Worm (Caenorhabditis elegans) whole organism, L1 larva: ENCODE data around the gene amt-4.
A peak's percentile ranks its signal among the peaks of the same experiment; 100 is the strongest.

Source experiments
- C04F5.9 ChIP-seq: sonication (generic microtip); optimal IDR thresholded peaks from 2 replicates; lab custom pipeline; 2016; ENCODE audit warnings: missing genetic modification characterization, missing compliant biosample characterization
- Y116A8C.19 ChIP-seq: sonication (generic microtip); optimal IDR thresholded peaks from 2 replicates; lab custom pipeline; 2016; ENCODE audit warnings: missing compliant biosample characterization, missing genetic modification characterization, borderline replicate concordance
- ama-1 ChIP-seq: fragments of 150-350 bp; optimal IDR thresholded peaks from 2 replicates; lab custom pipeline; 2014
- blmp-1 ChIP-seq: fragments of 150-350 bp; optimal IDR thresholded peaks from 2 replicates; lab custom pipeline; 2014; ENCODE audit warnings: missing biosample characterization, missing genetic modification characterization
- ceh-63 ChIP-seq: fragments of 200-800 bp; sonication (Bioruptor generic); optimal IDR thresholded peaks from 2 replicates; lab custom pipeline; 2018; ENCODE audit warnings: mild to moderate bottlenecking, missing genetic modification characterization, missing compliant biosample characterization
- ceh-88 ChIP-seq: fragments of 200-800 bp; sonication (Bioruptor generic); IDR thresholded peaks from 2 replicates; pipeline ENCODE4 v1.3.6; 2022; ENCODE audit warnings: missing genetic modification characterization, missing compliant biosample characterization
- ceh-90 ChIP-seq: sonication (generic microtip); optimal IDR thresholded peaks from 2 replicates; lab custom pipeline; 2016; ENCODE audit warnings: missing genetic modification characterization, missing compliant biosample characterization
- ces-1 ChIP-seq: fragments of 150-350 bp; optimal IDR thresholded peaks from 2 replicates; lab custom pipeline; 2014; ENCODE audit warnings: missing biosample characterization, missing genetic modification reagents, missing genetic modification characterization
- dpl-1 ChIP-seq, 3 experiments: fragments of 150-350 bp in 2 of 3; sonication (generic microtip) in 1 of 3; optimal IDR thresholded peaks; 2 replicates each; lab custom pipeline; 2014 to 2017; ENCODE audit warnings: missing biosample characterization in 3 of 3, missing genetic modification characterization in 3 of 3, missing genetic modification reagents in 3 of 3
- dsc-1 ChIP-seq: sonication (generic microtip); optimal IDR thresholded peaks from 2 replicates; lab custom pipeline; 2016; ENCODE audit warnings: mild to moderate bottlenecking, missing genetic modification characterization, missing compliant biosample characterization
- efl-1 ChIP-seq, 4 experiments: fragments of 150-350 bp; optimal IDR thresholded peaks in 3 of 4; peaks in 1 of 4; 1 replicate in 1 of 4; 2 replicates in 3 of 4; lab custom pipeline; 2014; ENCODE audit warnings: missing biosample characterization in 2 of 4, missing genetic modification characterization in 2 of 4, missing genetic modification reagents in 2 of 4
- efl-3 ChIP-seq: fragments of 200-800 bp; sonication (Bioruptor generic); optimal IDR thresholded peaks from 2 replicates; lab custom pipeline; 2018; ENCODE audit warnings: mild to moderate bottlenecking, missing genetic modification characterization, missing compliant biosample characterization
- elt-2 ChIP-seq: sonication (generic microtip); optimal IDR thresholded peaks from 2 replicates; lab custom pipeline; 2016; ENCODE audit warnings: missing genetic modification characterization, mild to moderate bottlenecking, inconsistent platforms, missing compliant biosample characterization, missing genetic modification reagents
- fos-1 ChIP-seq: fragments of 150-350 bp; optimal IDR thresholded peaks from 2 replicates; lab custom pipeline; 2014; ENCODE audit warnings: missing biosample characterization, missing genetic modification characterization
- hlh-17 ChIP-seq: fragments of 200-800 bp; sonication (Bioruptor generic); optimal IDR thresholded peaks from 2 replicates; lab custom pipeline; 2018; ENCODE audit warnings: missing genetic modification characterization, mild to moderate bottlenecking, missing compliant biosample characterization, moderate library complexity, borderline replicate concordance
- irx-1 ChIP-seq: sonication (generic microtip); optimal IDR thresholded peaks from 2 replicates; lab custom pipeline; 2016; ENCODE audit warnings: missing genetic modification characterization, missing compliant biosample characterization
- isw-1 ChIP-seq: fragments of 200-800 bp; sonication (Bioruptor generic); IDR thresholded peaks from 2 replicates; pipeline ENCODE4 v1.3.6; 2022; ENCODE audit warnings: missing genetic modification characterization, missing compliant biosample characterization
- lin-14 ChIP-seq: fragments of 200-800 bp; sonication (Bioruptor generic); optimal IDR thresholded peaks from 2 replicates; lab custom pipeline; 2018; ENCODE audit warnings: mild to moderate bottlenecking, missing genetic modification characterization, moderate library complexity, missing compliant biosample characterization
- lin-39 ChIP-seq: fragments of 150-350 bp; optimal IDR thresholded peaks from 2 replicates; lab custom pipeline; 2014; ENCODE audit warnings: missing biosample characterization, missing genetic modification reagents, missing genetic modification characterization
- lir-3 ChIP-seq: sonication (generic microtip); optimal IDR thresholded peaks from 2 replicates; lab custom pipeline; 2016; ENCODE audit warnings: mild to moderate bottlenecking, missing genetic modification characterization, moderate library complexity, missing compliant biosample characterization; ENCODE audit not compliant: poor library complexity
- lsy-2 ChIP-seq, 2 experiments: fragments of 150-350 bp; optimal IDR thresholded peaks; 2 replicates each; lab custom pipeline; 2014; ENCODE audit warnings: missing biosample characterization in 2 of 2, missing genetic modification characterization in 2 of 2
- mef-2 ChIP-seq: fragments of 150-350 bp; optimal IDR thresholded peaks from 2 replicates; lab custom pipeline; 2014; ENCODE audit warnings: missing biosample characterization, missing genetic modification characterization
- nhr-11 ChIP-seq: fragments of 150-350 bp; optimal IDR thresholded peaks from 2 replicates; lab custom pipeline; 2014; ENCODE audit warnings: missing biosample characterization, missing genetic modification characterization
- nhr-19 ChIP-seq: fragments of 200-800 bp; sonication (Bioruptor generic); conservative IDR thresholded peaks from 2 replicates; pipeline ENCODE4 v1.3.6; 2022; ENCODE audit warnings: missing genetic modification characterization, missing compliant biosample characterization
- nhr-237 ChIP-seq: fragments of 150-350 bp; optimal IDR thresholded peaks from 2 replicates; lab custom pipeline; 2014; ENCODE audit warnings: missing biosample characterization, missing genetic modification characterization
- nhr-85 ChIP-seq: sonication (generic microtip); peaks from one replicate; lab custom pipeline; 2016; ENCODE audit warnings: missing genetic modification characterization, inconsistent platforms, missing compliant biosample characterization
- nhr-90 ChIP-seq: sonication (generic microtip); optimal IDR thresholded peaks from 2 replicates; lab custom pipeline; 2016; ENCODE audit warnings: mild to moderate bottlenecking, missing genetic modification characterization, missing compliant biosample characterization; ENCODE audit not compliant: poor library complexity
- pqm-1 ChIP-seq: sonication (generic microtip); optimal IDR thresholded peaks from 3 replicates; lab custom pipeline; 2017; ENCODE audit warnings: missing biosample characterization, missing genetic modification characterization
- rnt-1 ChIP-seq: sonication (generic microtip); optimal IDR thresholded peaks from 2 replicates; lab custom pipeline; 2016; ENCODE audit warnings: mild to moderate bottlenecking, missing genetic modification characterization, moderate library complexity, missing compliant biosample characterization
- snpc-4 ChIP-seq: fragments of 150-350 bp; optimal IDR thresholded peaks from 2 replicates; lab custom pipeline; 2014; ENCODE audit warnings: missing biosample characterization, missing genetic modification characterization
- sup-37 ChIP-seq: fragments of 200-800 bp; sonication (Bioruptor generic); optimal IDR thresholded peaks from 2 replicates; lab custom pipeline; 2018; ENCODE audit warnings: mild to moderate bottlenecking, missing genetic modification characterization, missing compliant biosample characterization
- swsn-7 ChIP-seq: sonication (generic microtip); optimal IDR thresholded peaks from 2 replicates; lab custom pipeline; 2016; ENCODE audit warnings: missing genetic modification characterization, missing compliant biosample characterization
- tbx-2 ChIP-seq: sonication (generic microtip); optimal IDR thresholded peaks from 2 replicates; lab custom pipeline; 2016; ENCODE audit warnings: missing genetic modification characterization, missing compliant biosample characterization
- tlp-1 ChIP-seq: fragments of 150-350 bp; optimal IDR thresholded peaks from 2 replicates; lab custom pipeline; 2014; ENCODE audit warnings: missing biosample characterization, missing genetic modification characterization
- unc-130 ChIP-seq: fragments of 150-350 bp; optimal IDR thresholded peaks from 2 replicates; lab custom pipeline; 2017; ENCODE audit warnings: missing biosample characterization, missing genetic modification characterization, inconsistent platforms
- unc-62 ChIP-seq: fragments of 150-350 bp; optimal IDR thresholded peaks from 2 replicates; lab custom pipeline; 2014; ENCODE audit warnings: missing biosample characterization, missing genetic modification reagents, missing genetic modification characterization
- unc-86 ChIP-seq: sonication (generic microtip); optimal IDR thresholded peaks from 2 replicates; lab custom pipeline; 2016; ENCODE audit warnings: missing genetic modification characterization, missing compliant biosample characterization
- vab-15 ChIP-seq: sonication (generic microtip); optimal IDR thresholded peaks from 2 replicates; lab custom pipeline; 2017; ENCODE audit warnings: missing genotype, mild to moderate bottlenecking, missing genetic modification characterization, missing compliant biosample characterization
- xbp-1 ChIP-seq: sonication (generic microtip); optimal IDR thresholded peaks from 2 replicates; lab custom pipeline; 2016; ENCODE audit warnings: missing genetic modification characterization, missing compliant biosample characterization
- zip-4 ChIP-seq: fragments of 200-800 bp; sonication (Bioruptor generic); optimal IDR thresholded peaks from 2 replicates; lab custom pipeline; 2018; ENCODE audit warnings: mild to moderate bottlenecking, missing genetic modification characterization, moderate library complexity, missing compliant biosample characterization
- ztf-4 ChIP-seq: fragments of 150-350 bp; optimal IDR thresholded peaks from 2 replicates; lab custom pipeline; 2014; ENCODE audit warnings: missing biosample characterization, missing genetic modification characterization

The amt-4 gene

DNA sequence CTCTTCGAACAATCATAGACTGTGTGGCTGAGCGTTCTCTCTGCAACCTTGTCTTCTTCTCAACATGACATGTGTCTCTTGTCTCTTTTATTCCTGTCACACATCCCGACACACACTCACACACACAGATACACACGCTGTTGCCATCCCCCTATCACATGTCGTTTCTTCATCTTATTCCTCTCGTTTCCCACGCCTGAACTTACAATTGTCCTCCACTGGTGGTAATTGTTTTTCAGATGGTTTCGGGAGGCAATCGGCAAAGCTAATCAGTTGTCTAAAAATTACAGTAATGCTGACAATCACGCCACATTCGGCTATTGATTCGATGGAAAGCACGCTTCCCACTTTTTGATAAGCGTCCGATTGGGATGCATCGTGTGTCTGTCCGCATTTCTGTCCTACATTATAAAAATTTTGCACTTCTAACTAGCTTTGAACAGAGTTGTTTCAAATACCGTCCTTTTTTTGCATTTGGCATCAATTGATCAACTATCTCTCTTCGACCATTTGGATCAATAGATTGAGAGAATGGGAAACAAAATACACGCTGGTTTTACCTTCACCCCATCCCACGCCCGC is 32.9 kb upstream of the amt-4 start, which contains the start of gene nhr-35 (continued):
- TF ChIP-seq dpl-1 (GFP tag; optimal IDR thresholded peaks at IDR 0.05; lab: Kevin White, UChicago) (peak in 1 of 3 experiments; percentile 17), efl-3 (no peak), efl-1 (optimal IDR thresholded peaks at IDR 0.05; lab: Kevin White, UChicago) (peak in 1 of 2 experiments; percentile 15), efl-1 (GFP tag; optimal IDR thresholded peaks at IDR 0.05 in 1 of 2; lab: Kevin White, UChicago) (peak; percentile 11 to 55), irx-1 (tag; lab: Kevin White, UChicago) (peak; percentile 50), lin-14 (GFP tag; lab: Kevin White, UChicago) (peak; percentile 95), nhr-85 (tag; lab: Kevin White, UChicago) (peak; percentile 92), blmp-1 (tag; lab: Kevin White, UChicago) (peak; percentile 66), unc-86 (tag; lab: Kevin White, UChicago) (no peak), vab-15 (tag; lab: Kevin White, UChicago) (no peak), rnt-1 (tag; lab: Kevin White, UChicago) (peak; percentile 72), nhr-19 (GFP tag; lab: Robert Waterston, UW) (peak; percentile 75), Y116A8C.19 (tag; lab: Kevin White, UChicago) (no peak), nhr-90 (peak; percentile 66), nhr-11 (tag; lab: Kevin White, UChicago) (peak; percentile 23), tbx-2 (peak; percentile 66)
- TF ChIP-seq, all 84 proteins: peak for 29

DNA sequence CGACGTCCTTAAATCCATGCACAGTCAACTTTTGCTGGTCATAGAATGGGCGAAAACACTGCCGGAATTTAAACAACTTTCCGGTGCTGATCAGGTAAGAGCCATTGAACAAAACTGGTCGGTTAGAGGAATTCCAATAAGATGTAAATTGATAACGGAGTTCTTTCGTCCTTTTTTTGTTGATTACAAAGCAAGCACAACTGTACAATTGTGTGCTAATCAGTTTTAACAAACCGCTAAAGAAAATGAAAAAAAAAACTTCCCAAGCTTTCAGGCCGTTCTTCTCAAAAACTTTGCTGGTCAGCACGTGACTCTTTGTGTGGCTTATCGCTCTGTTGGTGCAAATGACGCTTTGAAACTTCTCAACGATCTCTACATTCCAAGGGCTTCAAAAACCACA is 31.0 kb upstream of the amt-4 start:
- TF ChIP-seq lin-39 (tag; lab: Kevin White, UChicago) (no peak), fos-1 (no peak), ces-1 (no peak), nhr-19 (GFP tag; lab: Robert Waterston, UW) (no peak), nhr-237 (tag; lab: Kevin White, UChicago) (no peak), unc-86 (tag; lab: Kevin White, UChicago) (no peak), nhr-11 (tag; lab: Kevin White, UChicago) (no peak), efl-1 (optimal IDR thresholded peaks at IDR 0.05; lab: Kevin White, UChicago) (no peak), efl-1 (GFP tag; optimal IDR thresholded peaks at IDR 0.05 in 1 of 2; lab: Kevin White, UChicago) (peak in 1 of 2 experiments; percentile 67), nhr-90 (no peak), elt-2 (tag; lab: Kevin White, UChicago) (peak; percentile 34), dpl-1 (GFP tag; optimal IDR thresholded peaks at IDR 0.05; lab: Kevin White, UChicago) (no peak)

DNA sequence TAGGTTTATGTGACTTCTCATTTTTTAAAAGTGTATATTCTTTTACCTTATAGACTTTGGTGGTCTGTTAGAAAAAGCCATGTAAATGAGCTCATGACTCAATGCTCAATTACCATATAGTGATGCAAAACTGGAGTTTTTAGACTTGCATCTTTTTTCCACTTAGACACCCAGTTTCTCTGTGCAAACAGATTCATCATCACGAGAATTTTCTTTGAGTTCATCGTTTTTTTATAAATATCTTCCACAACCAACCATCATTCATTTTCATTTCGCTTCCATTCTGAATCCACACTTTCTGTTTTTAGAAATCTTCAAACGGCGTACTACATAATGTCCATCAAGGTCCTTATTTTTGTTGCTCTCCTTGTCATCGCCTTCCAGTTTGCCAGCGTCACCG is 20.6 kb upstream of the amt-4 start, which contains the start of gene C07A12.2:
C07A12.2 (plus strand) TSS at position 301 of the 400 bp plus-strand sequence.
- TF ChIP-seq tlp-1 (tag; lab: Kevin White, UChicago) (no peak), swsn-7 (tag; lab: Kevin White, UChicago) (no peak), xbp-1 (tag; lab: Kevin White, UChicago) (no peak), sup-37 (GFP tag; lab: Kevin White, UChicago) (no peak), fos-1 (no peak), zip-4 (GFP tag; lab: Kevin White, UChicago) (no peak), C04F5.9 (tag; lab: Kevin White, UChicago) (no peak), Y116A8C.19 (tag; lab: Kevin White, UChicago) (no peak), dsc-1 (tag; lab: Kevin White, UChicago) (no peak), unc-130 (tag; lab: Kevin White, UChicago) (no peak), lin-14 (GFP tag; lab: Kevin White, UChicago) (no peak), nhr-90 (no peak), ama-1 (lab: Kevin White, UChicago) (no peak), lsy-2 (tag; optimal IDR thresholded peaks at IDR 0.05; lab: Kevin White, UChicago) (no peak), unc-86 (tag; lab: Kevin White, UChicago) (no peak), lir-3 (tag; lab: Kevin White, UChicago) (no peak)

DNA sequence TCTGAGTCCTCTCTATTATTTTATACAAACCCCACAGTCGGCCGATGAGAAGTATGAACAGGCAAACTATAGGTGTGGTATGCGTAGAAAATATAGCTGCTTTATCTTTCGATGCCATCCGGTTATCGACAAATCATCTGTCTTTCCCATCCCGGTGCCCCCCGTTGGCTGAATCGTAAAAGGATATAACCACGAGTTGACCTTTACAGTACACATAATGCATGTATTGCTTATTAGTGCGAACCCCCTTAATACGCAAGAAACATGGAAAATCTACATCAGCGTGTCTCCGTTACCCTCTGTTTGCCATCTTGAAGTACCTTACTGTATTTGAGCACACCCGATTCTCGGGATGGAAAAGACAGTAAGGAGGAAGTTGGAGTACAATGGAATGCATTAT is 16.2 kb upstream of the amt-4 start:
- no peak for TF ChIP-seq nhr-237 (tag; lab: Kevin White, UChicago)
- no peak for TF ChIP-seq ceh-90 (tag; lab: Kevin White, UChicago)
- no peak for TF ChIP-seq hlh-17 (GFP tag; lab: Kevin White, UChicago)
- TF ChIP-seq zip-4 (GFP tag; lab: Kevin White, UChicago): no peak
- no peak for TF ChIP-seq pqm-1 (tag; lab: Kevin White, UChicago)
- no peak for TF ChIP-seq ces-1
- no peak for TF ChIP-seq rnt-1 (tag; lab: Kevin White, UChicago)
- no peak for TF ChIP-seq unc-62 (GFP tag; lab: Kevin White, UChicago)
- no peak for TF ChIP-seq ceh-88 (GFP tag; lab: Robert Waterston, UW)
- no peak for TF ChIP-seq ztf-4 (tag; lab: Kevin White, UChicago)
- no peak for TF ChIP-seq snpc-4 (tag; lab: Kevin White, UChicago)
- no peak for TF ChIP-seq mef-2 (tag; lab: Kevin White, UChicago)
- no peak for TF ChIP-seq isw-1 (GFP tag; lab: Robert Waterston, UW)
- TF ChIP-seq ceh-63: no peak
- TF ChIP-seq unc-130 (tag; lab: Kevin White, UChicago): no peak
